Worm (Caenorhabditis elegans) whole organism, L4 larva: ENCODE data around the gene maph-1.3.
A peak's percentile ranks its signal among the peaks of the same experiment; 100 is the strongest.
"Not testable (repeated sequence)": the region's sequence is repeated elsewhere in the genome, so short reads cannot be mapped to it uniquely, and the experiment has no call there.

Experiments used
- D1046.2 ChIP-seq: fragments of 200-800 bp; sonication (Bioruptor generic); IDR thresholded peaks from 2 replicates; pipeline ENCODE4 v1.3.6; 2022; ENCODE audit warnings: missing genetic modification characterization, missing compliant biosample characterization
- F44E2.7 ChIP-seq: fragments of 200-800 bp; sonication (Bioruptor generic); IDR thresholded peaks from 2 replicates; pipeline ENCODE4 v2.1.2; 2022; ENCODE audit warnings: missing genetic modification characterization, missing compliant biosample characterization
- F49E8.2 ChIP-seq: sonication (generic microtip); optimal IDR thresholded peaks from 2 replicates; lab custom pipeline; 2016; ENCODE audit warnings: missing compliant biosample characterization, mild to moderate bottlenecking, missing genetic modification characterization, borderline replicate concordance
- T20F7.1 ChIP-seq: fragments of 200-800 bp; sonication (Bioruptor generic); optimal IDR thresholded peaks from 2 replicates; lab custom pipeline; 2018; ENCODE audit warnings: mild to moderate bottlenecking, missing genetic modification characterization, missing compliant biosample characterization
- Y48G9A.11 ChIP-seq: fragments of 200-800 bp; sonication (Bioruptor generic); IDR thresholded peaks from 2 replicates; pipeline ENCODE4 v1.3.6; 2022; ENCODE audit warnings: missing genetic modification reagents, missing genetic modification characterization, missing compliant biosample characterization
- ceh-32 ChIP-seq: sonication (generic microtip); optimal IDR thresholded peaks from 2 replicates; lab custom pipeline; 2016; ENCODE audit warnings: mild to moderate bottlenecking, missing genetic modification characterization, missing compliant biosample characterization; ENCODE audit not compliant: poor library complexity
- ceh-62 ChIP-seq: sonication (generic microtip); optimal IDR thresholded peaks from 2 replicates; lab custom pipeline; 2017; ENCODE audit warnings: missing biosample characterization, missing genetic modification characterization
- ceh-82 ChIP-seq: sonication (generic microtip); optimal IDR thresholded peaks from 2 replicates; lab custom pipeline; 2017; ENCODE audit warnings: missing biosample characterization, missing genetic modification characterization
- cey-2 ChIP-seq: sonication (generic microtip); optimal IDR thresholded peaks from 3 replicates; lab custom pipeline; 2017; ENCODE audit warnings: missing genetic modification characterization, mild to moderate bottlenecking, missing compliant biosample characterization, antibody characterized with exemption, borderline replicate concordance; ENCODE audit not compliant: insufficient read depth
- daf-16 ChIP-seq, 3 experiments: sonication (generic microtip); optimal IDR thresholded peaks; 2 replicates each; lab custom pipeline; 2016 to 2017; ENCODE audit warnings: missing genetic modification characterization in 3 of 3, missing genetic modification reagents in 3 of 3, mild to moderate bottlenecking in 2 of 3, missing compliant biosample characterization in 2 of 3, missing biosample characterization in 1 of 3, moderate library complexity in 1 of 3
- dmd-8 ChIP-seq: fragments of 200-800 bp; sonication (Bioruptor generic); IDR thresholded peaks from 2 replicates; pipeline ENCODE4 v1.3.6; 2022; ENCODE audit warnings: missing genetic modification characterization, missing compliant biosample characterization
- duxl-1 ChIP-seq: sonication (generic microtip); optimal IDR thresholded peaks from 2 replicates; lab custom pipeline; 2016; ENCODE audit warnings: mild to moderate bottlenecking, missing genetic modification characterization, moderate library complexity, missing compliant biosample characterization; ENCODE audit not compliant: poor library complexity
- egl-43 ChIP-seq: fragments of 200-800 bp; sonication (Bioruptor generic); IDR thresholded peaks from 2 replicates; pipeline ENCODE4 v1.3.6; 2022; ENCODE audit warnings: missing genetic modification reagents, missing genetic modification characterization, missing compliant biosample characterization
- fkh-10 ChIP-seq: fragments of 150-350 bp; optimal IDR thresholded peaks from 2 replicates; lab custom pipeline; 2014; ENCODE audit warnings: missing biosample characterization, missing genetic modification reagents, missing genetic modification characterization
- fos-1 ChIP-seq: fragments of 150-350 bp; optimal IDR thresholded peaks from 2 replicates; lab custom pipeline; 2014; ENCODE audit warnings: missing biosample characterization, missing genetic modification characterization
- hlh-11 ChIP-seq: fragments of 200-800 bp; sonication (Bioruptor generic); optimal IDR thresholded peaks from 2 replicates; lab custom pipeline; 2018; ENCODE audit warnings: mild to moderate bottlenecking, missing genetic modification characterization, missing compliant biosample characterization
- lin-15B ChIP-seq: fragments of 150-350 bp; sonication (generic microtip); optimal IDR thresholded peaks from 3 replicates; lab custom pipeline; 2014; ENCODE audit warnings: missing biosample characterization, missing genetic modification characterization
- madf-9 ChIP-seq: fragments of 200-800 bp; sonication (Bioruptor generic); conservative IDR thresholded peaks from 2 replicates; pipeline ENCODE4 v1.3.6; 2022; ENCODE audit warnings: missing genetic modification reagents, missing genetic modification characterization, missing compliant biosample characterization
- mep-1 ChIP-seq: fragments of 150-350 bp; sonication (generic microtip); optimal IDR thresholded peaks from 3 replicates; lab custom pipeline; 2014; ENCODE audit warnings: missing biosample characterization, missing genetic modification characterization
- nhr-28 ChIP-seq: fragments of 150-350 bp; optimal IDR thresholded peaks from 2 replicates; lab custom pipeline; 2014; ENCODE audit warnings: missing biosample characterization, missing genetic modification characterization
- nhr-76 ChIP-seq: fragments of 150-350 bp; optimal IDR thresholded peaks from 2 replicates; lab custom pipeline; 2014; ENCODE audit warnings: missing biosample characterization, missing genetic modification characterization
- pha-4 ChIP-seq, 2 experiments: fragments of 150-350 bp in 1 of 2; fragments of 200-800 bp in 1 of 2; sonication (Bioruptor generic) in 1 of 2; IDR thresholded peaks in 1 of 2; optimal IDR thresholded peaks in 1 of 2; 2 replicates each; pipeline versions ENCODE4 v1.3.6 to Lab custom; 2014 to 2022; ENCODE audit warnings: missing genetic modification characterization in 2 of 2, missing genetic modification reagents in 2 of 2, missing biosample characterization in 1 of 2, missing compliant biosample characterization in 1 of 2
- rbr-2 ChIP-seq: sonication (generic microtip); optimal IDR thresholded peaks from 2 replicates; lab custom pipeline; 2016; ENCODE audit warnings: missing genotype, missing genetic modification characterization, missing compliant biosample characterization
- sdz-12 ChIP-seq: fragments of 200-800 bp; sonication (Bioruptor generic); optimal IDR thresholded peaks from 2 replicates; lab custom pipeline; 2018; ENCODE audit warnings: mild to moderate bottlenecking, missing genetic modification characterization, missing compliant biosample characterization
- set-16 ChIP-seq: fragments of 200-800 bp; sonication (Bioruptor generic); IDR thresholded peaks from 2 replicates; pipeline ENCODE4 v1.3.6; 2022; ENCODE audit warnings: missing genetic modification reagents, missing genetic modification characterization, missing compliant biosample characterization
- skn-1 ChIP-seq: fragments of 150-350 bp; optimal IDR thresholded peaks from 2 replicates; lab custom pipeline; 2014; ENCODE audit warnings: missing biosample characterization, missing genetic modification characterization
- snpc-4 ChIP-seq: fragments of 150-350 bp; optimal IDR thresholded peaks from 2 replicates; lab custom pipeline; 2014; ENCODE audit warnings: missing biosample characterization, missing genetic modification characterization
- unc-130 ChIP-seq: sonication (generic microtip); optimal IDR thresholded peaks from 2 replicates; lab custom pipeline; 2016; ENCODE audit warnings: missing genetic modification reagents, missing genetic modification characterization, missing compliant biosample characterization
- unc-39 ChIP-seq: sonication (generic microtip); optimal IDR thresholded peaks from 2 replicates; lab custom pipeline; 2017; ENCODE audit warnings: missing biosample characterization, missing genetic modification characterization
- unc-62 ChIP-seq, 3 experiments: fragments of 150-350 bp in 1 of 3; sonication (generic microtip); optimal IDR thresholded peaks in 2 of 3; peaks in 1 of 3; 1 replicate in 1 of 3; 2 replicates in 2 of 3; lab custom pipeline; 2014 to 2017; ENCODE audit warnings: missing biosample characterization in 3 of 3, missing genetic modification characterization in 3 of 3, missing genetic modification reagents in 3 of 3, missing genotype in 1 of 3

Gene maph-1.3

DNA sequence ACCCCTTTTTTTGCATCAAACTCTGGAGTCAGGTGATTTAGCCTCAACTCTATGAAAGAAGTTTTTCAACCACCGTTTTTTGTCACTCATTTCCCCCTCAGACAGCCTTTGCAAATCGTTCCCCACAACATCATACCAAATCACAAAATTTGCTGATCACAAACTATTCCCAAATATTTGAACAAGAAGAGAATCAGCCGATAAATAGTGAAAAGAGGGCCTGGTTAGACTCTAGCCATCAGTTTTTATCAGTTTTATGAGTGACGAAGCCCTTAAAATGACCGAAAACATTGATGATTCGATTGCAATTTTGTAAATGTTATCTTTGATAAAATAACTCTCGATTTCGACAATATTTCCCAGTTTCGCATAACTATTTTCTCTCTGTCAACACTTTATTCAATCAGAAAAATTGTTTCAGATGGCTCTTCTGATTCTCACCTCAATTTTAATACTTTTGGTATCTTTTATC lies 9.9 kb upstream of the maph-1.3 start, which contains the start of gene cyp-25A2 (continued):
- TF ChIP-seq F49E8.2 (tag; lab: Kevin White, UChicago) (no peak), rbr-2 (no peak), egl-43 (GFP tag; lab: Robert Waterston, UW) (no peak), D1046.2 (GFP tag; lab: Robert Waterston, UW) (no peak), unc-130 (no peak), ceh-62 (no peak), skn-1 (tag; lab: Kevin White, UChicago) (no peak), nhr-76 (tag; lab: Kevin White, UChicago) (no peak), unc-39 (tag; lab: Kevin White, UChicago) (no peak), ceh-32 (tag; lab: Kevin White, UChicago) (no peak), cey-2 (tag; lab: Kevin White, UChicago) (no peak), madf-9 (GFP tag; lab: Robert Waterston, UW) (no peak), sdz-12 (no peak), hlh-11 (tag; lab: Kevin White, UChicago) (peak; percentile 69), fkh-10 (GFP tag; lab: Kevin White, UChicago) (no peak), lin-15B (no peak), dmd-8 (no peak), mep-1 (tag; lab: Kevin White, UChicago) (no peak), fos-1 (no peak), ceh-82 (tag; lab: Kevin White, UChicago) (no peak), F44E2.7 (GFP tag; lab: Robert Waterston, UW) (no peak)

DNA sequence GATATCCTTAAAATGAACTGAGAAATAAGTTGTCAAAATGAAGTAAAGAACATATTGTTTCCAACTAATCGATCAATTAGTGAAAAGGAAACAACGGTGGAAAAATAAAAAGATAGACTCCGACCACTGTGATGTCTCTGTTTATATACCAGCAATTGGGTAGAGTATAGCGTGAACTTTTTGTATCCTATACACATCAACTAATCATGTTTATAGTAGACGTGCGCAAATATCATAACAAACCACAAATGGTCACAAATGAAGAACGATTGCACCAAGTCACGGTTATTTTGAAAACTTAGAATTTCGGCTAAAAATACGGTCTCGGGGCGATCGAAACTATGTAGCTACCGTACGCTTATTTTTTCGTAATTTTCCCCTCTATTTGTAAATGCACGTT lies 5.1 kb upstream of the maph-1.3 start, which contains the start of gene cyp-25A3:
TSS of gene cyp-25A3 (minus strand) at position 101 of the 400 bp plus-strand sequence.
- TF ChIP-seq T20F7.1 (GFP tag; lab: Kevin White, UChicago) (no peak), nhr-28 (tag; lab: Kevin White, UChicago) (peak; percentile 79)

DNA sequence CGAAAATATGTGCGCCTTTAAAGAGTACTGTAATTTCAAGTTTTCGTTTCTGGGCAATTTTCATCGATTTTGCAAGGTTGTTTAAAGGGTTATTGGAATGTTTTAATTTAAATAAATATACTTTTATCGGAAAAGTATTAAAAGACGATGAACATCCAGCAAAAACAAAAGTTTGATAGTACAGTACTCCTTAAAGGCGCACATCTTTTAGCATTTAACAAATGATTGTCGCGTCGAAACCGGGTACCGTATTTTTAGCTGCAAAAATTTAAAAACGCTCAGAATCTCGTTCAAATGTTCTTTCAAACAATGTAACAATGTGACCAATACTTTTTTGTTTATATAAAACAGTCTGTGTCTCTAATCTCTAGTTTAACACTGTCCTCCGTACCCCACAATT lies 4.4 kb upstream of the maph-1.3 start, which contains the start of gene C36A4.11:
TSS of gene C36A4.11 (plus strand) at position 301 of the 400 bp plus-strand sequence.
- not testable (repeated sequence) for TF ChIP-seq dmd-8; unc-62 (GFP tag; optimal IDR thresholded peaks at IDR 0.05 in 1 of 2; lab: Kevin White, UChicago); unc-62 (tag; optimal IDR thresholded peaks at IDR 0.05; lab: Kevin White, UChicago); duxl-1 (tag; lab: Kevin White, UChicago)

DNA sequence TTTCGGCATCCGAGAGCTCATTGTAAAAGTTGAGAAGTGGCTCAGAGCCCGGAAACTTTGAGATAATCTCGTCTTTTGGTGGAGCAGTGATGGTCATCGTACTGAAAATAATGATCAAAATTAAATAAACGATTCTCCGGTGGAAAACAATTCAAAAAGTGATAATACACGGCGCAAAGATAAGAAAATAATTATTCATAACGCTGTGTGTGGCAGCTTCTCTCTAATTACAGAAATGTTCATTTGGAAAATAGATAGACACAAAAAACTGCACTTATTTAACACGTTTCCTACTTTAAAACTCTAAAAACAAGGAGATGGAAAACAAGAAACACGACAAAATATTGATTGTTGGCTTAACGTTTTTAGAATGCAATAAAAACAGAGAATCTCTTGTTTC lies 1.2 kb upstream of the maph-1.3 start, which contains the start of gene C36A4.4:
TSS of gene C36A4.4 (minus strand) at position 101 of the 400 bp plus-strand sequence.
- TF ChIP-seq Y48G9A.11; daf-16 (GFP tag; optimal IDR thresholded peaks at IDR 0.05; lab: Kevin White, UChicago); daf-16 (tag; optimal IDR thresholded peaks at IDR 0.05; lab: Kevin White, UChicago); snpc-4 (tag; lab: Kevin White, UChicago): not testable (repeated sequence)

DNA sequence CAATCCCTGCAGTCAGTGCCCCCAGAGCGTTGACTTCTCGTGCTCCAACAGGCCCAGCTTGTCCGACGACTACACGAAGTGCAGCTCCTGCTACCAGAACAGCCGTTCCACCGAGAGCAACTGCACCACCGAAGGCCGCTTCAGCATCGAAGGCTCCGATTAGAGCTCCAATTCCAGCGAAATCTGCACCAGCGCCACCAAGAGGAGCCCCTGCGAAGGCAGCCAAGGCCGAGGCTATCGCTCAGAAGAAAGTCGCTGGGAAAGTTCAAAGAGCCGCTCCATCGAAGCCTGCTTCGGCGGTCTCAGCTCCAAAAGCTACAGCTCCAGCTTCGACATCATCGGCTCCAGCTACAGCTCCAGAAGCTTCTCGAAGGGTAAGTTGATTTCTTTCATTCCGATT lies 1.0 kb downstream of the maph-1.3 start:
- peak; percentile 32; the same call in 1 of the 2 replicates for TF ChIP-seq egl-43 (GFP tag; lab: Robert Waterston, UW)
- peak; percentile 15; the same call in 1 of the 2 replicates for TF ChIP-seq pha-4 (GFP tag; IDR thresholded peaks at IDR 0.05; lab: Robert Waterston, UW)
- not testable (repeated sequence) for TF ChIP-seq pha-4 (tag; optimal IDR thresholded peaks at IDR 0.05; lab: Kevin White, UChicago)
- TF ChIP-seq set-16 = peak; percentile 92
- TF ChIP-seq, all 104 proteins: peak for 3; not testable (repeated sequence) for 101
